Fruit fly (Drosophila melanogaster) whole organism, adult: ENCODE results near the gene Pkc98E.
A peak's percentile ranks its signal among the peaks of the same experiment; 100 is the strongest.

Source experiments
- CG11617 ChIP-seq: fragments of 200-800 bp; sonication (Bioruptor generic); optimal IDR thresholded peaks from 2 replicates; lab custom pipeline; 2017; ENCODE audit warnings: mild to moderate bottlenecking, missing biosample characterization, missing genetic modification reagents, missing genetic modification characterization
- CG12768 ChIP-seq: fragments of 200-800 bp; sonication (Bioruptor generic); optimal IDR thresholded peaks from 2 replicates; lab custom pipeline; 2017; ENCODE audit warnings: missing biosample characterization, missing genetic modification characterization, mild to moderate bottlenecking, moderate library complexity, missing genetic modification reagents
- CG14711 ChIP-seq: fragments of 200-800 bp; sonication (Bioruptor generic); optimal IDR thresholded peaks from 2 replicates; lab custom pipeline; 2018; ENCODE audit warnings: missing biosample characterization, mild to moderate bottlenecking, missing genetic modification characterization, moderate library complexity
- CG1620 ChIP-seq: fragments of 200-800 bp; sonication (Bioruptor generic); optimal IDR thresholded peaks from 2 replicates; lab custom pipeline; 2016; ENCODE audit warnings: missing biosample characterization, missing genetic modification characterization
- CG33017 ChIP-seq: fragments of 200-800 bp; sonication (Bioruptor generic); optimal IDR thresholded peaks from 2 replicates; lab custom pipeline; 2018; ENCODE audit warnings: missing biosample characterization, mild to moderate bottlenecking, missing genetic modification characterization, moderate library complexity
- CG5204 ChIP-seq: fragments of 200-800 bp; sonication (Bioruptor generic); optimal IDR thresholded peaks from 2 replicates; lab custom pipeline; 2016; ENCODE audit warnings: missing biosample characterization, missing genetic modification characterization
- CG7045 ChIP-seq: fragments of 200-800 bp; sonication (Bioruptor generic); optimal IDR thresholded peaks from 2 replicates; lab custom pipeline; 2017; ENCODE audit warnings: missing biosample characterization, mild to moderate bottlenecking, missing genetic modification characterization
- CG7101 ChIP-seq: fragments of 200-800 bp; sonication (Bioruptor generic); optimal IDR thresholded peaks from 2 replicates; lab custom pipeline; 2018; ENCODE audit warnings: missing biosample characterization, mild to moderate bottlenecking, missing genetic modification characterization, moderate library complexity
- Clk ChIP-seq: fragments of 200-800 bp; sonication (Bioruptor generic); optimal IDR thresholded peaks from 2 replicates; lab custom pipeline; 2017; ENCODE audit warnings: missing biosample characterization, missing genetic modification characterization
- Crg-1 ChIP-seq: fragments of 200-800 bp; sonication (Bioruptor generic); optimal IDR thresholded peaks from 2 replicates; lab custom pipeline; 2016; ENCODE audit warnings: missing biosample characterization, missing genetic modification characterization
- Hr96 ChIP-seq: fragments of 200-800 bp; sonication (Bioruptor generic); optimal IDR thresholded peaks from 2 replicates; lab custom pipeline; 2016; ENCODE audit warnings: missing biosample characterization, missing genetic modification characterization
- Mnt ChIP-seq: fragments of 200-800 bp; sonication (Bioruptor generic); optimal IDR thresholded peaks from 2 replicates; lab custom pipeline; 2016; ENCODE audit warnings: missing biosample characterization, mild to moderate bottlenecking, missing genetic modification characterization
- bab1 ChIP-seq: fragments of 200-800 bp; sonication (Bioruptor generic); optimal IDR thresholded peaks from 3 replicates; lab custom pipeline; 2019; ENCODE audit warnings: missing biosample characterization, mild to moderate bottlenecking, missing genetic modification characterization, moderate library complexity
- cic ChIP-seq: fragments of 200-800 bp; sonication (Bioruptor generic); optimal IDR thresholded peaks from 2 replicates; lab custom pipeline; 2017; ENCODE audit warnings: missing biosample characterization, mild to moderate bottlenecking, missing genetic modification characterization, moderate library complexity
- cnc ChIP-seq, 2 experiments: fragments of >200 bp; optimal IDR thresholded peaks; 2 replicates each; lab custom pipeline; 2017
- kay ChIP-seq: fragments of 200-800 bp; sonication (Bioruptor generic); peaks from one replicate; lab custom pipeline; 2016; ENCODE audit warnings: missing biosample characterization, missing genetic modification characterization, borderline replicate concordance
- ovo ChIP-seq: fragments of 200-800 bp; sonication (Bioruptor generic); optimal IDR thresholded peaks from 2 replicates; lab custom pipeline; 2016; ENCODE audit warnings: missing biosample characterization, missing genetic modification characterization
- pad ChIP-seq: fragments of 200-800 bp; sonication (Bioruptor generic); optimal IDR thresholded peaks from 3 replicates; lab custom pipeline; 2017; ENCODE audit warnings: missing biosample characterization, missing genetic modification characterization, mild to moderate bottlenecking, moderate library complexity, missing genetic modification reagents
- tj ChIP-seq: fragments of 200-800 bp; sonication (Bioruptor generic); optimal IDR thresholded peaks from 3 replicates; lab custom pipeline; 2017; ENCODE audit warnings: missing biosample characterization, mild to moderate bottlenecking, missing genetic modification characterization, moderate library complexity
- toe ChIP-seq: fragments of 200-800 bp; sonication (Bioruptor generic); optimal IDR thresholded peaks from 2 replicates; lab custom pipeline; 2016; ENCODE audit warnings: missing biosample characterization, missing genetic modification characterization

Pkc98E gene

dm6 chr3R:29050756-29051155 is 11.8 kb downstream of the Pkc98E start, which contains the start of gene CG11841:
TSS of gene CG11841 (plus strand) at chr3R:29051056.
- TF ChIP-seq cic (GFP tag; lab: Kevin White, UChicago) (peak; percentile 15), CG14711 (tag; lab: Kevin White, UChicago) (no peak)

- TF ChIP-seq Crg-1 (GFP tag; lab: Kevin White, UChicago) = no peak
- TF ChIP-seq CG5204 (GFP tag; lab: Kevin White, UChicago) = no peak
- TF ChIP-seq CG12768 = no peak
- TF ChIP-seq CG1620 = no peak
- TF ChIP-seq CG11617 (GFP tag; lab: Kevin White, UChicago) = no peak
- TF ChIP-seq Mnt (GFP tag; lab: Kevin White, UChicago) = no peak
- TF ChIP-seq ovo = no peak
- TF ChIP-seq Clk (GFP tag; lab: Kevin White, UChicago) = no peak
- no peak for TF ChIP-seq bab1 (GFP tag; lab: Kevin White, UChicago)
- TF ChIP-seq kay (GFP tag; lab: Kevin White, UChicago) = no peak
- TF ChIP-seq pad (GFP tag; lab: Kevin White, UChicago) = no peak
- no peak for TF ChIP-seq cic (GFP tag; lab: Kevin White, UChicago)
- TF ChIP-seq CG33017 = no peak
- TF ChIP-seq CG14711 (tag; lab: Kevin White, UChicago) = no peak
- TF ChIP-seq tj (GFP tag; lab: Kevin White, UChicago) = no peak
Measured at dm6 chr3R:29052380-29052779, 13.4 kb downstream of the Pkc98E start, which contains the start of gene CG11842. TSS of gene CG11842 (plus strand) at chr3R:29052680.

- TF ChIP-seq ovo (no peak), Clk (GFP tag; lab: Kevin White, UChicago) (no peak), CG1620 (no peak), CG7045 (GFP tag; lab: Kevin White, UChicago) (no peak)
Measured at dm6 chr3R:29054047-29054446, 15.1 kb downstream of the Pkc98E start, which contains the start of gene CG11843. TSS of gene CG11843 (plus strand) at chr3R:29054347.

- TF ChIP-seq CG11617 (GFP tag; lab: Kevin White, UChicago) (peak; percentile 11), CG33017 (peak; percentile 13), Crg-1 (GFP tag; lab: Kevin White, UChicago) (no peak), CG14711 (tag; lab: Kevin White, UChicago) (no peak), Hr96 (GFP tag; lab: Kevin White, UChicago) (no peak), CG5204 (GFP tag; lab: Kevin White, UChicago) (no peak), Mnt (GFP tag; lab: Kevin White, UChicago) (peak; percentile 5)
Measured at dm6 chr3R:29055710-29056109, 16.8 kb downstream of the Pkc98E start, which contains the start of gene Sirt7. TSS of gene Sirt7 (plus strand) at chr3R:29055927.

- TF ChIP-seq toe (GFP tag; lab: Kevin White, UChicago) = no peak
- TF ChIP-seq Mnt (GFP tag; lab: Kevin White, UChicago) = peak; percentile 11
Measured at dm6 chr3R:29059385-29059784, 20.4 kb downstream of the Pkc98E start.

- no peak for TF ChIP-seq CG5204 (GFP tag; lab: Kevin White, UChicago)
- peak; percentile 65 for TF ChIP-seq Crg-1 (GFP tag; lab: Kevin White, UChicago)
- peak; percentile 60 for TF ChIP-seq CG1620
- peak; percentile 37 for TF ChIP-seq cic (GFP tag; lab: Kevin White, UChicago)
- peak; percentile 57 for TF ChIP-seq Mnt (GFP tag; lab: Kevin White, UChicago)
Measured at dm6 chr3R:29062717-29063206, 23.8 kb downstream of the Pkc98E start, which contains the start of the genes Cul5 and Bicra. TSS of gene Cul5 (minus strand) at chr3R:29062975. TSS of gene Bicra (plus strand) at chr3R:29063040.

dm6 chr3R:29063207-29063920 is 24.4 kb downstream of the Pkc98E start:
- TF ChIP-seq Clk (GFP tag; lab: Kevin White, UChicago) (peak; percentile 57), CG7101 (tag; lab: Kevin White, UChicago) (peak; percentile 85), bab1 (GFP tag; lab: Kevin White, UChicago) (peak; percentile 69), CG11617 (GFP tag; lab: Kevin White, UChicago) (peak; percentile 91), Crg-1 (GFP tag; lab: Kevin White, UChicago) (peak; percentile 37), CG14711 (tag; lab: Kevin White, UChicago) (peak; percentile 95), cnc (optimal IDR thresholded peaks at IDR 0.05; lab: Kevin White, UChicago) (no peak), kay (GFP tag; lab: Kevin White, UChicago) (no peak), ovo (peak; percentile 26), tj (GFP tag; lab: Kevin White, UChicago) (peak; percentile 86), CG12768 (peak; percentile 83), CG1620 (peak; percentile 35), Hr96 (GFP tag; lab: Kevin White, UChicago) (peak; percentile 73), cic (GFP tag; lab: Kevin White, UChicago) (no peak), CG33017 (peak; percentile 84), CG5204 (GFP tag; lab: Kevin White, UChicago) (peak; percentile 82), Mnt (GFP tag; lab: Kevin White, UChicago) (peak; percentile 53), CG7045 (GFP tag; lab: Kevin White, UChicago) (peak; percentile 77), pad (GFP tag; lab: Kevin White, UChicago) (peak; percentile 71), toe (GFP tag; lab: Kevin White, UChicago) (peak; percentile 82)
